Worm (Caenorhabditis elegans) whole organism, L4 larva: ENCODE data around the gene pptr-2.

Experiments used
- F49E8.2 ChIP-seq: sonication (generic microtip); optimal IDR thresholded peaks from 2 replicates; lab custom pipeline; 2016; ENCODE audit warnings: missing compliant biosample characterization, mild to moderate bottlenecking, missing genetic modification characterization, borderline replicate concordance
- R02D3.7 ChIP-seq: fragments of 150-350 bp; sonication (generic microtip); optimal IDR thresholded peaks from 3 replicates; lab custom pipeline; 2014; ENCODE audit warnings: missing biosample characterization, missing genetic modification characterization
- ZK546.5 ChIP-seq, 2 experiments: sonication (generic microtip); optimal IDR thresholded peaks; 2 replicates each; lab custom pipeline; 2017; ENCODE audit warnings: missing biosample characterization in 2 of 2, missing genetic modification characterization in 2 of 2
- ceh-82 ChIP-seq: sonication (generic microtip); optimal IDR thresholded peaks from 2 replicates; lab custom pipeline; 2017; ENCODE audit warnings: missing biosample characterization, missing genetic modification characterization
- fkh-10 ChIP-seq: fragments of 150-350 bp; optimal IDR thresholded peaks from 2 replicates; lab custom pipeline; 2014; ENCODE audit warnings: missing biosample characterization, missing genetic modification reagents, missing genetic modification characterization
- jun-1 ChIP-seq: fragments of 150-350 bp; optimal IDR thresholded peaks from 2 replicates; lab custom pipeline; 2014; ENCODE audit warnings: missing biosample characterization, missing genetic modification reagents, missing genetic modification characterization
- lsy-2 ChIP-seq, 2 experiments: fragments of 150-350 bp in 1 of 2; sonication (generic microtip) in 1 of 2; optimal IDR thresholded peaks; 2 replicates each; lab custom pipeline; 2014 to 2017; ENCODE audit warnings: missing biosample characterization in 2 of 2, missing genetic modification characterization in 2 of 2
- mdl-1 ChIP-seq, 2 experiments: fragments of 150-350 bp in 1 of 2; sonication (generic microtip) in 1 of 2; optimal IDR thresholded peaks; 2 replicates each; lab custom pipeline; 2014 to 2017; ENCODE audit warnings: missing biosample characterization in 2 of 2, missing genetic modification characterization in 2 of 2
- mep-1 ChIP-seq: fragments of 150-350 bp; sonication (generic microtip); optimal IDR thresholded peaks from 3 replicates; lab custom pipeline; 2014; ENCODE audit warnings: missing biosample characterization, missing genetic modification characterization
- nhr-42 ChIP-seq: fragments of 200-800 bp; sonication (Bioruptor generic); IDR thresholded peaks from 2 replicates; pipeline ENCODE4 v1.3.6; 2022; ENCODE audit warnings: missing genetic modification characterization, missing compliant biosample characterization
- nhr-77 ChIP-seq: fragments of 150-350 bp; optimal IDR thresholded peaks from 2 replicates; lab custom pipeline; 2014; ENCODE audit warnings: missing biosample characterization, missing genetic modification characterization
- unc-62 ChIP-seq, 3 experiments: fragments of 150-350 bp in 1 of 3; sonication (generic microtip); optimal IDR thresholded peaks in 2 of 3; peaks in 1 of 3; 1 replicate in 1 of 3; 2 replicates in 2 of 3; lab custom pipeline; 2014 to 2017; ENCODE audit warnings: missing biosample characterization in 3 of 3, missing genetic modification characterization in 3 of 3, missing genetic modification reagents in 3 of 3, missing genotype in 1 of 3
- ztf-11 ChIP-seq: fragments of 150-350 bp; optimal IDR thresholded peaks from 2 replicates; lab custom pipeline; 2014; ENCODE audit warnings: missing biosample characterization, missing genetic modification characterization

- TF ChIP-seq F49E8.2 (tag; lab: Kevin White, UChicago) (peak; percentile 93), nhr-42 (GFP tag; lab: Robert Waterston, UW) (no peak), mep-1 (tag; lab: Kevin White, UChicago) (no peak), mdl-1 (tag; optimal IDR thresholded peaks at IDR 0.05; lab: Kevin White, UChicago) (no peak), R02D3.7 (tag; lab: Kevin White, UChicago) (no peak), fkh-10 (GFP tag; lab: Kevin White, UChicago) (no peak), ceh-82 (tag; lab: Kevin White, UChicago) (no peak), nhr-77 (no peak), ZK546.5 (tag; optimal IDR thresholded peaks at IDR 0.05; lab: Kevin White, UChicago) (no peak), lsy-2 (tag; optimal IDR thresholded peaks at IDR 0.05; lab: Kevin White, UChicago) (no peak), ztf-11 (no peak), jun-1 (tag; lab: Kevin White, UChicago) (no peak), unc-62 (GFP tag; optimal IDR thresholded peaks at IDR 0.05 in 1 of 2; lab: Kevin White, UChicago) (no peak), unc-62 (tag; optimal IDR thresholded peaks at IDR 0.05; lab: Kevin White, UChicago) (no peak)
Observed at ce11 chrV:11076403-11076802, 41.7 kb upstream of the pptr-2 start.
